Worm (Caenorhabditis elegans) whole organism, late embryonic: ENCODE data around the gene F28B12.1.

Source experiments
- C38D4.7 ChIP-seq: fragments of 200-800 bp; sonication (Bioruptor generic); optimal IDR thresholded peaks from 2 replicates; lab custom pipeline; 2018; ENCODE audit warnings: mild to moderate bottlenecking, missing genetic modification characterization, moderate library complexity, missing compliant biosample characterization
- ama-1 ChIP-seq: fragments of 150-350 bp; optimal IDR thresholded peaks from 2 replicates; lab custom pipeline; 2014
- ceh-18 ChIP-seq: sonication (generic microtip); optimal IDR thresholded peaks from 2 replicates; lab custom pipeline; 2016; ENCODE audit warnings: missing genetic modification characterization, missing compliant biosample characterization
- ceh-19 ChIP-seq: fragments of 200-800 bp; sonication (Bioruptor generic); optimal IDR thresholded peaks from 2 replicates; lab custom pipeline; 2018; ENCODE audit warnings: mild to moderate bottlenecking, missing genetic modification characterization, missing compliant biosample characterization
- ceh-48 ChIP-seq: sonication (generic microtip); optimal IDR thresholded peaks from 2 replicates; lab custom pipeline; 2016; ENCODE audit warnings: missing genetic modification characterization, inconsistent platforms, missing compliant biosample characterization
- ceh-9 ChIP-seq: sonication (generic microtip); optimal IDR thresholded peaks from 2 replicates; lab custom pipeline; 2016; ENCODE audit warnings: mild to moderate bottlenecking, missing genetic modification characterization, inconsistent platforms, missing compliant biosample characterization
- ets-4 ChIP-seq: sonication (generic microtip); optimal IDR thresholded peaks from 2 replicates; lab custom pipeline; 2016; ENCODE audit warnings: missing genetic modification characterization, missing compliant biosample characterization
- nfya-1 ChIP-seq: sonication (generic microtip); optimal IDR thresholded peaks from 2 replicates; lab custom pipeline; 2017; ENCODE audit warnings: missing genetic modification characterization, mild to moderate bottlenecking, missing compliant biosample characterization, antibody characterized with exemption, moderate library complexity
- nhr-11 ChIP-seq: fragments of 150-350 bp; optimal IDR thresholded peaks from 2 replicates; lab custom pipeline; 2014; ENCODE audit warnings: missing biosample characterization, missing genetic modification characterization
- npax-4 ChIP-seq: sonication (generic microtip); optimal IDR thresholded peaks from 2 replicates; lab custom pipeline; 2016; ENCODE audit warnings: missing genetic modification characterization, missing compliant biosample characterization
- pag-3 ChIP-seq: sonication (generic microtip); optimal IDR thresholded peaks from 2 replicates; lab custom pipeline; 2016; ENCODE audit warnings: missing compliant biosample characterization, missing genetic modification characterization, borderline replicate concordance
- sdc-2 ChIP-seq: sonication (generic microtip); optimal IDR thresholded peaks from 2 replicates; lab custom pipeline; 2016; ENCODE audit warnings: missing genotype, missing genetic modification characterization, missing compliant biosample characterization

DNA sequence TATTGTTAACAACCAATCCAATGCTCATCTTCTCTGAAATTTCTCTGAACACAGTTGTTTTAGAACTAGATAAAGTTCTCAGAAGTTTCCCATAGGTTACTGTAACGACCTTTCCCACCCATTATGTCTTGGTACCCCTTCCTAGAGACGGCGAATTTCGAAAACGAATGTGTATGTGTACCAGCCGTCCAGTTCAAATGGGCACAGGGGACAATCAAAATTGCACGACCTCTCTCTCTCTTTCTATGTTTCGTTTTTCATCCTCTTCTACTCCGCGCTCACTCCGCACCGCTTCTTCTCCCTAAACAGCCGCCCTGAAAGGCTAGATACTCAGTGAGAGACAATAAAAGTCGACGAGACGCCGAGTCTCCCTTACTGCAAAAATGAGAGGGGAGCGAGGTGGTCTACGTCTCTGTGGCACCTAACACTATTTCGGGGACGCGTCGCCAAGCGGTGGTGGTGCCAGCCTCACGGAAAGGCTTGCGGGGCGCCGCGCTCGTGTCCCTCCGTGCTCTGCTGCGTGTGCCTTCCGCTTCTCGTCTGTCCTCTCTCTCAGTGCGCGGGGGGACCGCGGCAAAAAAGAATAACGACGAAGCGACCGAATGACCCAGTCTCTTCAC is 41.2 kb upstream of the F28B12.1 start:
- TF ChIP-seq ceh-18 (tag; lab: Kevin White, UChicago) (no peak), pag-3 (tag; lab: Kevin White, UChicago) (no peak), sdc-2 (tag; lab: Kevin White, UChicago) (no peak), npax-4 (no peak), nhr-11 (no peak), ceh-48 (tag; lab: Kevin White, UChicago) (no peak), ama-1 (no peak), ets-4 (tag; lab: Kevin White, UChicago) (no peak), nfya-1 (tag; lab: Kevin White, UChicago) (no peak), ceh-9 (tag; lab: Kevin White, UChicago) (no peak), ceh-19 (GFP tag; lab: Kevin White, UChicago) (peak; percentile 7), C38D4.7 (GFP tag; lab: Kevin White, UChicago) (no peak)
